Worm (Caenorhabditis elegans) whole organism, late embryonic: ENCODE measurements around the gene C05C12.5.
A peak's percentile ranks its signal among the peaks of the same experiment; 100 is the strongest.

Experiments
- K02D7.2 ChIP-seq: sonication (generic microtip); optimal IDR thresholded peaks from 2 replicates; lab custom pipeline; 2017; ENCODE audit warnings: mild to moderate bottlenecking, missing genetic modification characterization, missing compliant biosample characterization
- K09A11.1 ChIP-seq: sonication (generic microtip); optimal IDR thresholded peaks from 2 replicates; lab custom pipeline; 2017; ENCODE audit warnings: antibody characterized with exemption, mild to moderate bottlenecking, missing genetic modification characterization, missing compliant biosample characterization; ENCODE audit not compliant: insufficient read depth
- ama-1 ChIP-seq: fragments of 150-350 bp; optimal IDR thresholded peaks from 2 replicates; lab custom pipeline; 2014
- ceh-14 ChIP-seq: sonication (generic microtip); optimal IDR thresholded peaks from 2 replicates; lab custom pipeline; 2016; ENCODE audit warnings: missing genotype, missing genetic modification characterization, missing compliant biosample characterization
- ceh-2 ChIP-seq: sonication (generic microtip); optimal IDR thresholded peaks from 2 replicates; lab custom pipeline; 2016; ENCODE audit warnings: missing genotype, missing genetic modification characterization, missing compliant biosample characterization
- ceh-24 ChIP-seq: sonication (generic microtip); optimal IDR thresholded peaks from 2 replicates; lab custom pipeline; 2016; ENCODE audit warnings: mild to moderate bottlenecking, missing genetic modification characterization, missing compliant biosample characterization
- ceh-48 ChIP-seq: sonication (generic microtip); optimal IDR thresholded peaks from 2 replicates; lab custom pipeline; 2016; ENCODE audit warnings: missing genetic modification characterization, inconsistent platforms, missing compliant biosample characterization
- ceh-6 ChIP-seq: fragments of 200-800 bp; sonication (Bioruptor generic); optimal IDR thresholded peaks from 2 replicates; lab custom pipeline; 2018; ENCODE audit warnings: mild to moderate bottlenecking, missing genetic modification characterization, missing compliant biosample characterization
- dmd-4 ChIP-seq: sonication (generic microtip); optimal IDR thresholded peaks from 2 replicates; lab custom pipeline; 2016; ENCODE audit warnings: borderline replicate concordance, missing genetic modification characterization, missing compliant biosample characterization
- elt-4 ChIP-seq: sonication (generic microtip); optimal IDR thresholded peaks from 2 replicates; lab custom pipeline; 2016; ENCODE audit warnings: missing genetic modification characterization, missing compliant biosample characterization
- ets-4 ChIP-seq: sonication (generic microtip); optimal IDR thresholded peaks from 2 replicates; lab custom pipeline; 2016; ENCODE audit warnings: missing genetic modification characterization, missing compliant biosample characterization
- eyg-1 ChIP-seq: sonication (generic microtip); optimal IDR thresholded peaks from 2 replicates; lab custom pipeline; 2016; ENCODE audit warnings: missing genotype, missing genetic modification characterization, missing compliant biosample characterization
- fkh-6 ChIP-seq: sonication (generic microtip); optimal IDR thresholded peaks from 2 replicates; lab custom pipeline; 2016; ENCODE audit warnings: missing genetic modification characterization, missing compliant biosample characterization
- hlh-15 ChIP-seq: sonication (generic microtip); optimal IDR thresholded peaks from 2 replicates; lab custom pipeline; 2016; ENCODE audit warnings: missing genetic modification characterization, missing compliant biosample characterization
- hlh-30 ChIP-seq: sonication (generic microtip); optimal IDR thresholded peaks from 2 replicates; lab custom pipeline; 2017; ENCODE audit warnings: antibody characterized with exemption, missing genetic modification characterization, missing compliant biosample characterization; ENCODE audit not compliant: insufficient read depth
- hlh-6 ChIP-seq: sonication (generic microtip); optimal IDR thresholded peaks from 2 replicates; lab custom pipeline; 2016; ENCODE audit warnings: missing genotype, missing genetic modification characterization, missing compliant biosample characterization
- hlh-8 ChIP-seq: sonication (generic microtip); optimal IDR thresholded peaks from 2 replicates; lab custom pipeline; 2016; ENCODE audit warnings: missing genotype, missing genetic modification characterization, missing compliant biosample characterization
- nfya-1 ChIP-seq: sonication (generic microtip); optimal IDR thresholded peaks from 2 replicates; lab custom pipeline; 2017; ENCODE audit warnings: missing genetic modification characterization, mild to moderate bottlenecking, missing compliant biosample characterization, antibody characterized with exemption, moderate library complexity
- nhr-232 ChIP-seq: sonication (generic microtip); optimal IDR thresholded peaks from 2 replicates; lab custom pipeline; 2016; ENCODE audit warnings: missing genetic modification characterization, missing compliant biosample characterization
- odd-2 ChIP-seq: sonication (generic microtip); optimal IDR thresholded peaks from 2 replicates; lab custom pipeline; 2017; ENCODE audit warnings: antibody characterized with exemption, mild to moderate bottlenecking, missing genetic modification characterization, missing compliant biosample characterization
- pat-9 ChIP-seq: fragments of 200-800 bp; sonication (Bioruptor generic); optimal IDR thresholded peaks from 2 replicates; lab custom pipeline; 2018; ENCODE audit warnings: mild to moderate bottlenecking, missing genetic modification characterization, moderate library complexity, missing compliant biosample characterization
- pax-1 ChIP-seq: fragments of 150-350 bp; optimal IDR thresholded peaks from 2 replicates; lab custom pipeline; 2014; ENCODE audit warnings: missing biosample characterization, missing genetic modification characterization
- pha-2 ChIP-seq: sonication (generic microtip); optimal IDR thresholded peaks from 2 replicates; lab custom pipeline; 2017; ENCODE audit warnings: mild to moderate bottlenecking, missing genetic modification characterization, missing compliant biosample characterization
- pha-4 ChIP-seq: fragments of 150-350 bp; optimal IDR thresholded peaks from 2 replicates; lab custom pipeline; 2018; ENCODE audit warnings: missing biosample characterization, missing genetic modification reagents, missing genetic modification characterization
- pqm-1 ChIP-seq: sonication (generic microtip); optimal IDR thresholded peaks from 2 replicates; lab custom pipeline; 2016; ENCODE audit warnings: missing genetic modification characterization, missing compliant biosample characterization
- sox-2 ChIP-seq: fragments of 200-800 bp; sonication (Bioruptor generic); IDR thresholded peaks from 2 replicates; pipeline ENCODE4 v1.3.6; 2022; ENCODE audit warnings: missing genetic modification reagents, missing genetic modification characterization, missing compliant biosample characterization
- sox-4 ChIP-seq: sonication (generic microtip); optimal IDR thresholded peaks from 2 replicates; lab custom pipeline; 2017; ENCODE audit warnings: mild to moderate bottlenecking, missing genetic modification characterization, inconsistent platforms, missing compliant biosample characterization
- tbx-2 ChIP-seq: sonication (generic microtip); optimal IDR thresholded peaks from 2 replicates; lab custom pipeline; 2016; ENCODE audit warnings: missing genetic modification characterization, missing compliant biosample characterization
- tbx-7 ChIP-seq: sonication (generic microtip); optimal IDR thresholded peaks from 2 replicates; lab custom pipeline; 2016; ENCODE audit warnings: missing genotype, missing genetic modification characterization, missing compliant biosample characterization
- ttx-3 ChIP-seq: sonication (generic microtip); optimal IDR thresholded peaks from 2 replicates; lab custom pipeline; 2016; ENCODE audit warnings: missing genetic modification reagents, missing genetic modification characterization, missing compliant biosample characterization
- unc-3 ChIP-seq, 2 experiments: fragments of 200-800 bp in 1 of 2; sonication (Bioruptor generic) in 1 of 2; sonication (generic microtip) in 1 of 2; conservative IDR thresholded peaks in 1 of 2; optimal IDR thresholded peaks in 1 of 2; 2 replicates each; pipeline versions ENCODE4 v1.3.6 to Lab custom; 2016 to 2022; ENCODE audit warnings: missing compliant biosample characterization in 2 of 2, missing genetic modification characterization in 2 of 2, missing genetic modification reagents in 1 of 2
- unc-42 ChIP-seq: sonication (generic microtip); optimal IDR thresholded peaks from 2 replicates; lab custom pipeline; 2016; ENCODE audit warnings: missing genotype, missing genetic modification characterization, missing compliant biosample characterization
- unc-55 ChIP-seq: sonication (generic microtip); optimal IDR thresholded peaks from 2 replicates; lab custom pipeline; 2017; ENCODE audit warnings: missing biosample characterization, missing genetic modification reagents, missing genetic modification characterization
- unc-86 ChIP-seq: sonication (generic microtip); optimal IDR thresholded peaks from 2 replicates; lab custom pipeline; 2016; ENCODE audit warnings: missing genetic modification characterization, missing compliant biosample characterization
- ztf-16 ChIP-seq: sonication (generic microtip); optimal IDR thresholded peaks from 2 replicates; lab custom pipeline; 2017; ENCODE audit warnings: missing genetic modification characterization, missing compliant biosample characterization

Gene C05C12.5

DNA sequence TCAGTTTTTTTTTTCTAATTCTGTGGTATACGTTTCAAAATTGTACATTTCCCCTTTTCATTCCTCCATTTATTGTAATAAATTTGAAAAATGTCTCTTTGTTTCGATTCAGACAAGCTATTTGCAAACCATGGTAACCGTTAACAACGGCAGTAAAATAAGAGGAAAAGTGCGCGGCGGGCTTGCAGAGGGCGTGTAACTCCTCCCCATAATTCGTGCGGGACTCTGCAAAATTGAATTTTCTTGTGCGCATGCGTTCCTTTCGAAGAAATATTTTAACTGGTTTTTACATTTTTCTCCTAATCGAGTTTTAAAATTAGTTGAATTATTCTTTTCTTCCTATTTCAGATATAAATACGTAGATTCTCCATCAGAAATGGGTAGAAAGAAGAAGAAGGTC, 49.6 kb upstream of the C05C12.5 start, which contains the start of gene znf-207 (continued):
- TF ChIP-seq nfya-1, result peak; percentile 67
- TF ChIP-seq unc-86 (tag; lab: Kevin White, UChicago), result no peak
- TF ChIP-seq eyg-1 (tag; lab: Kevin White, UChicago), result peak; percentile 32
- TF ChIP-seq ama-1 (lab: Kevin White, UChicago), result no peak
- peak; percentile 63 for TF ChIP-seq fkh-6 (tag; lab: Kevin White, UChicago)
- no peak for TF ChIP-seq hlh-6 (tag; lab: Kevin White, UChicago)
- TF ChIP-seq tbx-2 (tag; lab: Kevin White, UChicago), result peak; percentile 78
- TF ChIP-seq ztf-16 (tag; lab: Kevin White, UChicago), result no peak
- no peak for TF ChIP-seq ceh-24 (tag; lab: Kevin White, UChicago)
- peak; percentile 31 for TF ChIP-seq ceh-6 (GFP tag; lab: Kevin White, UChicago)
- peak; percentile 13 for TF ChIP-seq odd-2
- TF ChIP-seq nhr-232 (tag; lab: Kevin White, UChicago), result peak; percentile 45
- TF ChIP-seq hlh-30 (tag; lab: Kevin White, UChicago), result no peak
- TF ChIP-seq pqm-1 (tag; lab: Kevin White, UChicago), result no peak
- TF ChIP-seq pha-2, result peak; percentile 2
- TF ChIP-seq unc-42 (tag; lab: Kevin White, UChicago), result peak; percentile 99
- TF ChIP-seq elt-4, result no peak
- no peak for TF ChIP-seq ceh-48
- no peak for TF ChIP-seq K02D7.2 (tag; lab: Kevin White, UChicago)
- TF ChIP-seq sox-2 (GFP tag; lab: Robert Waterston, UW), result 0 out of 2 replicates have a peak, but pooled peaks have one; percentile 23
- TF ChIP-seq unc-55 (GFP tag; lab: Kevin White, UChicago), result no peak
- TF ChIP-seq K09A11.1, result peak; percentile 54

- no peak for TF ChIP-seq hlh-8 (tag; lab: Kevin White, UChicago)
- TF ChIP-seq, all 69 proteins: peak for 0
Measured at ce11 chrIV:11307770-11308169, 46.8 kb upstream of the C05C12.5 start.

DNA sequence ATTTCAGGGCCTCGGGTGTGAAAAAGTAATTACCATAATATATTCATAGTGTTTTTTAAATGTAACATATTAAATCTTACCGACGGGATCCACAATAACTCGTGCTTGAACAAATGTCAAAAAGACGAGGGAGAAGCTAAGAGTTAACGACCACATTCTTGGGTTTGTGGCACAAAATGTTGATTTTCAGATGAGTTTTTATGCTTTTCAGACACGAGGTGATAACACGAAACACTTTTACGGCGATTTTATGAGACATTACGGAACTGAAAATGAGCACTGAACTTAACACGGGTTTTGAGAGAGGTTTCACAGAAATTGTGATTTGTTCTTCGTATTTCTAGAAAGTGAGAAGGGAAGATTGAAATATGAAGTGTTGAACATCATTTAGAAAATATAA, 45.6 kb upstream of the C05C12.5 start, which contains the start of gene B0035.13:
TSS of gene B0035.13 (minus strand) at position 173 of the 400 bp plus-strand sequence.
- TF ChIP-seq pha-4, result no peak
- TF ChIP-seq ttx-3 (tag; lab: Kevin White, UChicago), result no peak
- TF ChIP-seq sox-2 (GFP tag; lab: Robert Waterston, UW), result no peak
- no peak for TF ChIP-seq dmd-4 (tag; lab: Kevin White, UChicago)
- TF ChIP-seq sox-4, result no peak
- TF ChIP-seq ceh-2, result no peak
- no peak for TF ChIP-seq pax-1 (tag; lab: Kevin White, UChicago)
- no peak for TF ChIP-seq hlh-8 (tag; lab: Kevin White, UChicago)

ce11 chrIV:11304970-11305369, 44.0 kb upstream of the C05C12.5 start:
- TF ChIP-seq elt-4 (no peak), ets-4 (no peak), fkh-6 (tag; lab: Kevin White, UChicago) (no peak), ceh-14 (tag; lab: Kevin White, UChicago) (no peak), unc-55 (GFP tag; lab: Kevin White, UChicago) (no peak), tbx-7 (tag; lab: Kevin White, UChicago) (no peak), pat-9 (tag; lab: Kevin White, UChicago) (no peak), unc-3 (GFP tag; conservative IDR thresholded peaks at IDR 0.05; lab: Robert Waterston, UW) (no peak), unc-3 (tag; optimal IDR thresholded peaks at IDR 0.05; lab: Kevin White, UChicago) (no peak), sox-4 (no peak), hlh-30 (tag; lab: Kevin White, UChicago) (no peak), hlh-15 (tag; lab: Kevin White, UChicago) (no peak)
